Worm (Caenorhabditis elegans): ENCODE results near the gene C11H1.7.

DNA sequence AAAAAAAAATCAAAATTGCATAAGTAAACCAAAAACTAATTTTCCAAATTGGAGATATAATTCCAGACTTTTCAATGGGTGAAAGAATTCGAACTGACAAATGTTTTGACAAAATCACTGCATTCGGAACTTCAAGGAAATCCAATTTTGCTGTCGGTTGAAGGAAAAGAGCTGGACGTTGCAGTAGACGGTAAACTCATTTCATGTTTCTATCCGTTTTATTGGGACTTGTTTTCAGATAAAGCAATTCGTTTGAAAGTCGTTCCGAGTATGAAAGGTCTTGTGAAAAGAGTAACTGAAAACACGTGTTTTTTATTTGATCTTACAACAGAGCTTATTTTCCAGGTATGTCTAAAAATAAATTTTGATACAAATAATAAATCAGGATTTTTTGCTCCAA lies 11.1 kb upstream of the C11H1.7 start:
- TF ChIP-seq dve-1 (tag; optimal IDR thresholded peaks at IDR 0.05): no peak
- TF ChIP-seq pag-3 (tag; optimal IDR thresholded peaks at IDR 0.05; ENCODE audit: borderline replicate concordance): no peak
- TF ChIP-seq ceh-34 (tag; optimal IDR thresholded peaks at IDR 0.05): no peak
- TF ChIP-seq hlh-15 (tag; optimal IDR thresholded peaks at IDR 0.05): no peak
- TF ChIP-seq ama-1 (optimal IDR thresholded peaks at IDR 0.05): no peak
- no peak for TF ChIP-seq ceh-19 (GFP tag; optimal IDR thresholded peaks at IDR 0.05)
- no peak for TF ChIP-seq nhr-11 (tag; optimal IDR thresholded peaks at IDR 0.05)
- TF ChIP-seq odd-2 (tag; optimal IDR thresholded peaks at IDR 0.05): no peak
- no peak for TF ChIP-seq pha-4 (tag; optimal IDR thresholded peaks at IDR 0.05)
- no peak for TF ChIP-seq che-1 (tag; optimal IDR thresholded peaks at IDR 0.05)
- no peak for TF ChIP-seq unc-86 (tag; optimal IDR thresholded peaks at IDR 0.05)
- TF ChIP-seq pax-1 (tag; optimal IDR thresholded peaks at IDR 0.05): no peak
- no peak for TF ChIP-seq C08G9.2 (tag; optimal IDR thresholded peaks at IDR 0.05)
- TF ChIP-seq dmd-4 (tag; optimal IDR thresholded peaks at IDR 0.05; ENCODE audit: borderline replicate concordance): no peak

Data from whole organism, late embryonic.